Worm (Caenorhabditis elegans) whole organism, L1 larva: Measurements from ENCODE around the gene srsx-33.

ENCODE experiments used
- C16A3.4 ChIP-seq: fragments of 150-350 bp; optimal IDR thresholded peaks from 2 replicates; lab custom pipeline; 2014; ENCODE audit warnings: missing biosample characterization, missing genetic modification characterization
- C34B4.2 ChIP-seq: sonication (generic microtip); optimal IDR thresholded peaks from 2 replicates; lab custom pipeline; 2017; ENCODE audit warnings: mild to moderate bottlenecking, missing genetic modification characterization, missing compliant biosample characterization
- F16B12.6 ChIP-seq: fragments of 150-350 bp; optimal IDR thresholded peaks from 2 replicates; lab custom pipeline; 2014; ENCODE audit warnings: missing biosample characterization, missing genetic modification characterization
- Y116A8C.19 ChIP-seq: sonication (generic microtip); optimal IDR thresholded peaks from 2 replicates; lab custom pipeline; 2016; ENCODE audit warnings: missing compliant biosample characterization, missing genetic modification characterization, borderline replicate concordance
- aly-2 ChIP-seq: fragments of 150-350 bp; optimal IDR thresholded peaks from 2 replicates; lab custom pipeline; 2014; ENCODE audit warnings: missing biosample characterization, missing genetic modification characterization
- ama-1 ChIP-seq: fragments of 150-350 bp; optimal IDR thresholded peaks from 2 replicates; lab custom pipeline; 2014
- blmp-1 ChIP-seq: fragments of 150-350 bp; optimal IDR thresholded peaks from 2 replicates; lab custom pipeline; 2014; ENCODE audit warnings: missing biosample characterization, missing genetic modification characterization
- ceh-63 ChIP-seq: fragments of 200-800 bp; sonication (Bioruptor generic); optimal IDR thresholded peaks from 2 replicates; lab custom pipeline; 2018; ENCODE audit warnings: mild to moderate bottlenecking, missing genetic modification characterization, missing compliant biosample characterization
- ceh-8 ChIP-seq: fragments of 200-800 bp; sonication (Bioruptor generic); optimal IDR thresholded peaks from 2 replicates; lab custom pipeline; 2018; ENCODE audit warnings: mild to moderate bottlenecking, missing genetic modification characterization, moderate library complexity, missing compliant biosample characterization
- ceh-88 ChIP-seq: fragments of 200-800 bp; sonication (Bioruptor generic); IDR thresholded peaks from 2 replicates; pipeline ENCODE4 v1.3.6; 2022; ENCODE audit warnings: missing genetic modification characterization, missing compliant biosample characterization
- ceh-90 ChIP-seq: sonication (generic microtip); optimal IDR thresholded peaks from 2 replicates; lab custom pipeline; 2016; ENCODE audit warnings: missing genetic modification characterization, missing compliant biosample characterization
- dsc-1 ChIP-seq: sonication (generic microtip); optimal IDR thresholded peaks from 2 replicates; lab custom pipeline; 2016; ENCODE audit warnings: mild to moderate bottlenecking, missing genetic modification characterization, missing compliant biosample characterization
- efl-1 ChIP-seq, 4 experiments: fragments of 150-350 bp; optimal IDR thresholded peaks in 3 of 4; peaks in 1 of 4; 1 replicate in 1 of 4; 2 replicates in 3 of 4; lab custom pipeline; 2014; ENCODE audit warnings: missing biosample characterization in 2 of 4, missing genetic modification characterization in 2 of 4, missing genetic modification reagents in 2 of 4
- elt-2 ChIP-seq: sonication (generic microtip); optimal IDR thresholded peaks from 2 replicates; lab custom pipeline; 2016; ENCODE audit warnings: missing genetic modification characterization, mild to moderate bottlenecking, inconsistent platforms, missing compliant biosample characterization, missing genetic modification reagents
- elt-3 ChIP-seq, 6 experiments: fragments of 150-350 bp in 1 of 6; sonication (generic microtip); optimal IDR thresholded peaks; 2 replicates each; lab custom pipeline; 2017 to 2018; ENCODE audit warnings: missing biosample characterization in 6 of 6, missing genetic modification characterization in 6 of 6, inconsistent platforms in 1 of 6
- ets-5 ChIP-seq: fragments of 200-800 bp; sonication (Bioruptor generic); IDR thresholded peaks from 2 replicates; pipeline ENCODE4 v1.3.6; 2022; ENCODE audit warnings: missing genetic modification characterization, missing compliant biosample characterization
- fkh-10 ChIP-seq: sonication (generic microtip); optimal IDR thresholded peaks from 2 replicates; lab custom pipeline; 2017; ENCODE audit warnings: missing biosample characterization, missing genetic modification reagents, missing genetic modification characterization
- fkh-4 ChIP-seq: sonication (generic microtip); optimal IDR thresholded peaks from 2 replicates; lab custom pipeline; 2016; ENCODE audit warnings: missing compliant biosample characterization, missing genetic modification characterization, borderline replicate concordance
- fkh-8 ChIP-seq: sonication (generic microtip); optimal IDR thresholded peaks from 2 replicates; lab custom pipeline; 2016; ENCODE audit warnings: mild to moderate bottlenecking, missing genetic modification characterization, missing compliant biosample characterization
- fos-1 ChIP-seq: fragments of 150-350 bp; optimal IDR thresholded peaks from 2 replicates; lab custom pipeline; 2014; ENCODE audit warnings: missing biosample characterization, missing genetic modification characterization
- grh-1 ChIP-seq: fragments of 200-800 bp; sonication (Bioruptor generic); IDR thresholded peaks from 2 replicates; pipeline ENCODE4 v1.3.6; 2022; ENCODE audit warnings: missing genetic modification reagents, missing genetic modification characterization, missing compliant biosample characterization
- hlh-17 ChIP-seq: fragments of 200-800 bp; sonication (Bioruptor generic); optimal IDR thresholded peaks from 2 replicates; lab custom pipeline; 2018; ENCODE audit warnings: missing genetic modification characterization, mild to moderate bottlenecking, missing compliant biosample characterization, moderate library complexity, borderline replicate concordance
- hpl-2 ChIP-seq: fragments of 150-350 bp; optimal IDR thresholded peaks from 2 replicates; lab custom pipeline; 2014; ENCODE audit warnings: missing biosample characterization, missing genetic modification reagents, missing genetic modification characterization
- jun-1 ChIP-seq: fragments of 150-350 bp; optimal IDR thresholded peaks from 2 replicates; lab custom pipeline; 2014; ENCODE audit warnings: missing biosample characterization, missing genetic modification reagents, missing genetic modification characterization
- lin-14 ChIP-seq: fragments of 200-800 bp; sonication (Bioruptor generic); optimal IDR thresholded peaks from 2 replicates; lab custom pipeline; 2018; ENCODE audit warnings: mild to moderate bottlenecking, missing genetic modification characterization, moderate library complexity, missing compliant biosample characterization
- lin-15B ChIP-seq: fragments of 150-350 bp; sonication (generic microtip); optimal IDR thresholded peaks from 3 replicates; lab custom pipeline; 2014; ENCODE audit warnings: missing biosample characterization, missing genetic modification characterization
- lin-39 ChIP-seq: fragments of 150-350 bp; optimal IDR thresholded peaks from 2 replicates; lab custom pipeline; 2014; ENCODE audit warnings: missing biosample characterization, missing genetic modification reagents, missing genetic modification characterization
- mab-9 ChIP-seq: fragments of 200-800 bp; sonication (Bioruptor generic); IDR thresholded peaks from 2 replicates; pipeline ENCODE4 v1.3.6; 2022; ENCODE audit warnings: missing genetic modification reagents, missing genetic modification characterization, missing compliant biosample characterization
- mdl-1 ChIP-seq, 2 experiments: fragments of 150-350 bp; optimal IDR thresholded peaks; 2 replicates each; lab custom pipeline; 2014 to 2017; ENCODE audit warnings: missing biosample characterization in 2 of 2, missing genetic modification characterization in 2 of 2, inconsistent platforms in 1 of 2
- mep-1 ChIP-seq: fragments of 150-350 bp; optimal IDR thresholded peaks from 2 replicates; lab custom pipeline; 2014; ENCODE audit warnings: missing biosample characterization, missing genetic modification characterization
- nhr-12 ChIP-seq: sonication (generic microtip); optimal IDR thresholded peaks from 2 replicates; lab custom pipeline; 2017; ENCODE audit warnings: missing biosample characterization, missing genetic modification characterization
- nhr-237 ChIP-seq: fragments of 150-350 bp; optimal IDR thresholded peaks from 2 replicates; lab custom pipeline; 2014; ENCODE audit warnings: missing biosample characterization, missing genetic modification characterization
- nhr-71 ChIP-seq: sonication (generic microtip); optimal IDR thresholded peaks from 2 replicates; lab custom pipeline; 2016; ENCODE audit warnings: mild to moderate bottlenecking, missing genetic modification characterization, moderate library complexity, missing compliant biosample characterization
- nhr-77 ChIP-seq: fragments of 150-350 bp; optimal IDR thresholded peaks from 2 replicates; lab custom pipeline; 2014; ENCODE audit warnings: missing biosample characterization, missing genetic modification characterization
- nhr-85 ChIP-seq: sonication (generic microtip); peaks from one replicate; lab custom pipeline; 2016; ENCODE audit warnings: missing genetic modification characterization, inconsistent platforms, missing compliant biosample characterization
- nhr-90 ChIP-seq: sonication (generic microtip); optimal IDR thresholded peaks from 2 replicates; lab custom pipeline; 2016; ENCODE audit warnings: mild to moderate bottlenecking, missing genetic modification characterization, missing compliant biosample characterization; ENCODE audit not compliant: poor library complexity
- pax-3 ChIP-seq: fragments of 200-800 bp; sonication (Bioruptor generic); optimal IDR thresholded peaks from 2 replicates; lab custom pipeline; 2018; ENCODE audit warnings: mild to moderate bottlenecking, missing genetic modification characterization, moderate library complexity, missing compliant biosample characterization
- pqm-1 ChIP-seq: sonication (generic microtip); optimal IDR thresholded peaks from 3 replicates; lab custom pipeline; 2017; ENCODE audit warnings: missing biosample characterization, missing genetic modification characterization
- snpc-4 ChIP-seq: fragments of 150-350 bp; optimal IDR thresholded peaks from 2 replicates; lab custom pipeline; 2014; ENCODE audit warnings: missing biosample characterization, missing genetic modification characterization
- snu-23 ChIP-seq: sonication (generic microtip); optimal IDR thresholded peaks from 2 replicates; lab custom pipeline; 2016; ENCODE audit warnings: missing genetic modification characterization, missing compliant biosample characterization
- sox-4 ChIP-seq: sonication (generic microtip); optimal IDR thresholded peaks from 2 replicates; lab custom pipeline; 2016; ENCODE audit warnings: missing genetic modification characterization, missing compliant biosample characterization
- sptf-1 ChIP-seq: fragments of 150-350 bp; optimal IDR thresholded peaks from 2 replicates; lab custom pipeline; 2014; ENCODE audit warnings: missing biosample characterization, missing genetic modification characterization
- tlp-1 ChIP-seq: fragments of 150-350 bp; optimal IDR thresholded peaks from 2 replicates; lab custom pipeline; 2014; ENCODE audit warnings: missing biosample characterization, missing genetic modification characterization
- unc-130 ChIP-seq: fragments of 150-350 bp; optimal IDR thresholded peaks from 2 replicates; lab custom pipeline; 2017; ENCODE audit warnings: missing biosample characterization, missing genetic modification characterization, inconsistent platforms
- unc-30 ChIP-seq: sonication (generic microtip); optimal IDR thresholded peaks from 2 replicates; lab custom pipeline; 2017; ENCODE audit warnings: missing biosample characterization, missing genetic modification characterization
- unc-62 ChIP-seq: fragments of 150-350 bp; optimal IDR thresholded peaks from 2 replicates; lab custom pipeline; 2014; ENCODE audit warnings: missing biosample characterization, missing genetic modification reagents, missing genetic modification characterization
- unc-98 ChIP-seq: fragments of 200-800 bp; sonication (Bioruptor generic); IDR thresholded peaks from 2 replicates; pipeline ENCODE4 v1.3.6; 2022; ENCODE audit warnings: missing genetic modification characterization, missing compliant biosample characterization
- xbp-1 ChIP-seq: sonication (generic microtip); optimal IDR thresholded peaks from 2 replicates; lab custom pipeline; 2016; ENCODE audit warnings: missing genetic modification characterization, missing compliant biosample characterization
- zag-1 ChIP-seq: fragments of 150-350 bp; optimal IDR thresholded peaks from 2 replicates; lab custom pipeline; 2014; ENCODE audit warnings: missing biosample characterization, missing genetic modification characterization
- ztf-4 ChIP-seq: fragments of 150-350 bp; optimal IDR thresholded peaks from 2 replicates; lab custom pipeline; 2014; ENCODE audit warnings: missing biosample characterization, missing genetic modification characterization

srsx-33 gene

DNA sequence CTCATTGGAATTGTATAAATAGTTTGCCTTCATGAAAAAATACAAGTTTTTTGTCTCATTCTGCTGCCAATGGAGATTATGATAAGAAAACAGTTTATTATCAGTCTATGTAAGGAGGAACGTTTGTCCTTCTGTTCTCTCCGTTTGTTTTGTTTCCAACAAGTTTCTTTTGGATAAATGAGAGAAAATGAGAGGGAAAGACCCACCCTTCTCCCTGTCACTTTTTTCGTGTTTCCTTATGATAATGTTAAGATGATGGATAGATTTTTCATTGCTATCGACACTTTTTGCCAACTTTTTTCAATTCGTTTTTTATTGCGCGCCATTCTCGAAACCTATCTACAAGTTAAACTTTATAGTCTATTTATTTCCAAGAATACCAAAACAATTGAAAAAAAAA is 21.2 kb downstream of the srsx-33 start:
- no peak for TF ChIP-seq snu-23 (GFP tag; lab: Kevin White, UChicago)
- TF ChIP-seq fkh-10 (GFP tag; lab: Kevin White, UChicago) = no peak
- no peak for TF ChIP-seq unc-130 (tag; lab: Kevin White, UChicago)
- TF ChIP-seq hpl-2 (GFP tag; lab: Kevin White, UChicago) = no peak
- no peak for TF ChIP-seq ets-5 (GFP tag; lab: Robert Waterston, UW)
- TF ChIP-seq lin-15B (tag; lab: Kevin White, UChicago) = no peak
- no peak for TF ChIP-seq efl-1 (optimal IDR thresholded peaks at IDR 0.05; lab: Kevin White, UChicago)
- peak in 1 of 2 experiments; percentile 2 for TF ChIP-seq efl-1 (GFP tag; optimal IDR thresholded peaks at IDR 0.05 in 1 of 2; lab: Kevin White, UChicago)
- no peak for TF ChIP-seq grh-1 (GFP tag; lab: Robert Waterston, UW)
- no peak for TF ChIP-seq Y116A8C.19 (tag; lab: Kevin White, UChicago)
- no peak for TF ChIP-seq elt-3 (tag; optimal IDR thresholded peaks at IDR 0.05; lab: Kevin White, UChicago)
- TF ChIP-seq F16B12.6 (tag; lab: Kevin White, UChicago) = no peak
- no peak for TF ChIP-seq unc-62 (GFP tag; lab: Kevin White, UChicago)
- no peak for TF ChIP-seq pax-3
- no peak for TF ChIP-seq nhr-237 (tag; lab: Kevin White, UChicago)
- no peak for TF ChIP-seq lin-14
- TF ChIP-seq jun-1 = no peak
- peak; percentile 80 for TF ChIP-seq blmp-1 (tag; lab: Kevin White, UChicago)

DNA sequence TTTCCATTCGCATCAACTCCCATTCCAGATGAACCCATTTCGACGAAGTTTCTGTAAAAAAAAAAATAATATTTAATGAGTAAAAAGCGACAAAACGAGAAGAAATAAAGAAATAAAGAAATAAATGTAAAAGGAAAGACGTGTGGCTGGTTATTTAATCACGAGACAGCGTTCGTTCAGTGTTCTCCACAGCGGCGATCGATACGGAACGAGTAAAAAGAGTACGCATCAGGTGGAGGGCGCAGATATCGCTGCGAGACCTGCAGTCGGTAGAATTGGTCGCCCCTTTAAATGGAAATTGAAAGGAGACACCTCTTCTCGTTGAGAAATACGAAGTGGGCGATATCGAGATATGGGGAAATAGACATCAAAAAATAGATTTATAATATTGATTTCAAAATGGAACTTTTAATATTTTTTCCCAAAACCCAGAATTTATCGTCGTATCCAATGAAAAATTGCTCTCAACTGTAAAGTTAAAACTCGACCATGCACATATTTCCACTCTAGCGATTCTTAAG is 23.6 kb downstream of the srsx-33 start, which contains the start of gene pqn-70:
pqn-70 (minus strand) TSS at position 51 of the 521 bp plus-strand sequence.
- TF ChIP-seq elt-2 (tag; lab: Kevin White, UChicago) (peak; percentile 56), ceh-88 (peak; percentile 40; the same call in 1 of the 2 replicates), tlp-1 (tag; lab: Kevin White, UChicago) (no peak), lin-39 (tag; lab: Kevin White, UChicago) (peak; percentile 23), pqm-1 (tag; lab: Kevin White, UChicago) (no peak), mab-9 (GFP tag; lab: Robert Waterston, UW) (peak; percentile 34; the same call in 1 of the 2 replicates), hlh-17 (GFP tag; lab: Kevin White, UChicago) (no peak), fkh-4 (tag; lab: Kevin White, UChicago) (no peak), lin-14 (peak; percentile 97), nhr-71 (peak; percentile 91), unc-62 (GFP tag; lab: Kevin White, UChicago) (no peak), snpc-4 (tag; lab: Kevin White, UChicago) (peak; percentile 72), nhr-90 (tag; lab: Kevin White, UChicago) (peak; percentile 79), fos-1 (tag; lab: Kevin White, UChicago) (peak; percentile 28), sox-4 (tag; lab: Kevin White, UChicago) (peak; percentile 60), C16A3.4 (peak; percentile 80), blmp-1 (tag; lab: Kevin White, UChicago) (peak; percentile 92), aly-2 (tag; lab: Kevin White, UChicago) (peak; percentile 25), unc-30 (tag; lab: Kevin White, UChicago) (no peak), xbp-1 (tag; lab: Kevin White, UChicago) (peak; percentile 75), ama-1 (no peak), nhr-12 (tag; lab: Kevin White, UChicago) (no peak), lin-15B (tag; lab: Kevin White, UChicago) (peak; percentile 53), fkh-8 (peak; percentile 74), nhr-85 (tag; lab: Kevin White, UChicago) (peak; percentile 90), zag-1 (tag; lab: Kevin White, UChicago) (no peak), ztf-4 (tag; lab: Kevin White, UChicago) (peak; percentile 75), C34B4.2 (tag; lab: Kevin White, UChicago) (no peak), dsc-1 (tag; lab: Kevin White, UChicago) (peak; percentile 66), mdl-1 (tag; optimal IDR thresholded peaks at IDR 0.05; lab: Kevin White, UChicago) (peak in 1 of 2 experiments; percentile 78), ets-5 (GFP tag; lab: Robert Waterston, UW) (no peak), ceh-63 (GFP tag; lab: Kevin White, UChicago) (no peak), ceh-8 (GFP tag; lab: Kevin White, UChicago) (no peak), nhr-77 (tag; lab: Kevin White, UChicago) (peak; percentile 48), jun-1 (peak; percentile 64), unc-98 (GFP tag; lab: Robert Waterston, UW) (no peak), ceh-90 (tag; lab: Kevin White, UChicago) (no peak), mep-1 (tag; lab: Kevin White, UChicago) (peak; percentile 93), sptf-1 (tag; lab: Kevin White, UChicago) (no peak), pax-3 (peak; percentile 61)
